Fruit fly (Drosophila melanogaster) whole organism, wandering third instar larva: ENCODE measurements around the gene mthl12.

Experiments
- Abd-B ChIP-seq: fragments of >200 bp; optimal IDR thresholded peaks from 2 replicates; lab custom pipeline; 2017; ENCODE audit warnings: missing biosample characterization, missing genetic modification characterization
- CG32264 ChIP-seq: fragments of 200-800 bp; sonication (Bioruptor generic); optimal IDR thresholded peaks from 2 replicates; lab custom pipeline; 2016; ENCODE audit warnings: missing biosample characterization, missing genetic modification characterization
- CG9705 ChIP-seq: fragments of 200-800 bp; sonication (Bioruptor generic); optimal IDR thresholded peaks from 2 replicates; lab custom pipeline; 2018; ENCODE audit warnings: missing biosample characterization, mild to moderate bottlenecking, missing genetic modification characterization
- CrebA ChIP-seq: fragments of 200-800 bp; sonication (Bioruptor generic); optimal IDR thresholded peaks from 2 replicates; lab custom pipeline; 2016; ENCODE audit warnings: missing biosample characterization, mild to moderate bottlenecking, missing genetic modification characterization, borderline replicate concordance
- Dfd ChIP-seq: fragments of >200 bp; optimal IDR thresholded peaks from 2 replicates; lab custom pipeline; 2017; ENCODE audit warnings: missing biosample characterization, missing genetic modification characterization
- Dif ChIP-seq: fragments of 200-275, 200-300 bp; sonication (Bioruptor generic); optimal IDR thresholded peaks from 2 replicates; lab custom pipeline; 2018; ENCODE audit warnings: missing biosample characterization, missing genetic modification characterization; ENCODE audit not compliant: partially characterized antibody
- GATAd ChIP-seq: sonication (Bioruptor generic); optimal IDR thresholded peaks from 2 replicates; lab custom pipeline; 2016; ENCODE audit warnings: missing biosample characterization, missing genetic modification characterization
- HLH106 ChIP-seq: fragments of 200-800 bp; optimal IDR thresholded peaks from 3 replicates; lab custom pipeline; 2019; ENCODE audit warnings: missing biosample characterization, mild to moderate bottlenecking, missing genetic modification characterization, moderate library complexity
- Hnf4 ChIP-seq: fragments of 200-800 bp; sonication (Bioruptor generic); optimal IDR thresholded peaks from 2 replicates; lab custom pipeline; 2016; ENCODE audit warnings: missing biosample characterization, mild to moderate bottlenecking, missing genetic modification characterization
- Hr78 ChIP-seq: fragments of >200 bp; optimal IDR thresholded peaks from 2 replicates; lab custom pipeline; 2017; ENCODE audit warnings: missing biosample characterization, missing genetic modification characterization
- Hr83 ChIP-seq: fragments of 200-300 bp; sonication (Bioruptor generic); optimal IDR thresholded peaks from 2 replicates; lab custom pipeline; 2016; ENCODE audit warnings: missing biosample characterization, mild to moderate bottlenecking, missing genetic modification characterization, moderate library complexity; ENCODE audit not compliant: poor library complexity, severe bottlenecking
- Jra ChIP-seq: sonication (Bioruptor generic); optimal IDR thresholded peaks from 2 replicates; lab custom pipeline; 2016; ENCODE audit warnings: missing biosample characterization, missing genetic modification characterization
- Mio ChIP-seq: sonication (Bioruptor generic); optimal IDR thresholded peaks from 2 replicates; lab custom pipeline; 2016; ENCODE audit warnings: missing biosample characterization, missing genetic modification characterization
- Myc ChIP-seq: fragments of >200 bp; optimal IDR thresholded peaks from 2 replicates; lab custom pipeline; 2017
- N ChIP-seq: fragments of >200 bp; optimal IDR thresholded peaks from 2 replicates; lab custom pipeline; 2018; ENCODE audit warnings: missing biosample characterization, missing external identifiers, missing genetic modification characterization
- OdsH ChIP-seq: fragments of 200-800 bp; sonication (Bioruptor generic); optimal IDR thresholded peaks from 2 replicates; lab custom pipeline; 2016; ENCODE audit warnings: missing biosample characterization, mild to moderate bottlenecking, missing genetic modification characterization
- Rel ChIP-seq, 2 experiments: fragments of 200-800 bp; sonication (Bioruptor generic) in 1 of 2; optimal IDR thresholded peaks; 2 replicates in 1 of 2; 3 replicates in 1 of 2; lab custom pipeline; 2016 to 2019; ENCODE audit warnings: mild to moderate bottlenecking in 2 of 2, missing biosample characterization in 2 of 2, missing genetic modification characterization in 2 of 2, moderate library complexity in 1 of 2
- Sp1 ChIP-seq: fragments of 200-800 bp; sonication (Bioruptor generic); optimal IDR thresholded peaks from 3 replicates; lab custom pipeline; 2019; ENCODE audit warnings: missing biosample characterization, mild to moderate bottlenecking, missing genetic modification characterization, moderate library complexity
- Vsx2 ChIP-seq: fragments of 200-300, 225-300 bp; sonication (Bioruptor generic); optimal IDR thresholded peaks from 2 replicates; lab custom pipeline; 2018; ENCODE audit warnings: missing biosample characterization, missing genetic modification characterization; ENCODE audit not compliant: partially characterized antibody
- br ChIP-seq: fragments of 200-800 bp; sonication (Bioruptor generic); optimal IDR thresholded peaks from 2 replicates; lab custom pipeline; 2016; ENCODE audit warnings: missing biosample characterization, missing genetic modification characterization
- brk ChIP-seq: fragments of 200-800 bp; sonication (Bioruptor generic); optimal IDR thresholded peaks from 2 replicates; lab custom pipeline; 2016; ENCODE audit warnings: missing biosample characterization, mild to moderate bottlenecking, missing genetic modification characterization
- dl ChIP-seq, 2 experiments: fragments of 175-275, 200-275 bp in 1 of 2; fragments of 200-275 bp in 1 of 2; sonication (Bioruptor generic); optimal IDR thresholded peaks; lab custom pipeline; 2018; ENCODE audit warnings: mild to moderate bottlenecking in 2 of 2, missing biosample characterization in 2 of 2, missing genetic modification characterization in 2 of 2, moderate library complexity in 2 of 2; ENCODE audit not compliant: partially characterized antibody in 2 of 2, insufficient read depth in 1 of 2
- dmrt93B ChIP-seq: fragments of 200-800 bp; sonication (Bioruptor generic); optimal IDR thresholded peaks from 2 replicates; lab custom pipeline; 2018; ENCODE audit warnings: missing biosample characterization, mild to moderate bottlenecking, missing genetic modification characterization
- dsf ChIP-seq: sonication (Bioruptor generic); optimal IDR thresholded peaks from 2 replicates; lab custom pipeline; 2016; ENCODE audit warnings: missing biosample characterization, missing genetic modification characterization, borderline replicate concordance
- ey ChIP-seq: fragments of 200-800 bp; sonication (Bioruptor generic); optimal IDR thresholded peaks from 2 replicates; lab custom pipeline; 2016; ENCODE audit warnings: missing biosample characterization, missing genetic modification characterization
- foxo ChIP-seq, 2 experiments: fragments of 200-800 bp; sonication (Bioruptor generic); optimal IDR thresholded peaks; 2 replicates in 1 of 2; 3 replicates in 1 of 2; lab custom pipeline; 2016 to 2017; ENCODE audit warnings: missing biosample characterization in 2 of 2, missing genetic modification characterization in 2 of 2
- fru ChIP-seq: fragments of 200-800 bp; sonication (Bioruptor generic); optimal IDR thresholded peaks from 3 replicates; lab custom pipeline; 2016; ENCODE audit warnings: missing biosample characterization, mild to moderate bottlenecking, missing genetic modification characterization
- h ChIP-seq: fragments of 200-800 bp; sonication (Bioruptor generic); optimal IDR thresholded peaks from 3 replicates; lab custom pipeline; 2016; ENCODE audit warnings: missing biosample characterization, mild to moderate bottlenecking, missing genetic modification characterization
- jim ChIP-seq: fragments of 175-275, 200-325 bp; sonication (Bioruptor generic); optimal IDR thresholded peaks from 2 replicates; lab custom pipeline; 2016; ENCODE audit warnings: missing biosample characterization, mild to moderate bottlenecking, missing genetic modification characterization
- lola ChIP-seq: fragments of >200 bp; optimal IDR thresholded peaks from 2 replicates; lab custom pipeline; 2017; ENCODE audit warnings: missing biosample characterization, missing genetic modification characterization
- pan ChIP-seq: fragments of >200 bp; optimal IDR thresholded peaks from 2 replicates; lab custom pipeline; 2017
- psq ChIP-seq: fragments of 200-800 bp; sonication (Bioruptor generic); optimal IDR thresholded peaks from 3 replicates; lab custom pipeline; 2017; ENCODE audit warnings: missing biosample characterization, mild to moderate bottlenecking, missing genetic modification characterization, moderate library complexity
- rgr ChIP-seq: fragments of 200-800 bp; sonication (Bioruptor generic); optimal IDR thresholded peaks from 3 replicates; lab custom pipeline; 2016; ENCODE audit warnings: missing biosample characterization, mild to moderate bottlenecking, missing genetic modification characterization
- sage ChIP-seq: fragments of 200-800 bp; sonication (Bioruptor generic); optimal IDR thresholded peaks from 2 replicates; lab custom pipeline; 2016; ENCODE audit warnings: missing biosample characterization, mild to moderate bottlenecking, missing genetic modification characterization
- sv ChIP-seq: fragments of 200-800 bp; sonication (Bioruptor generic); optimal IDR thresholded peaks from 3 replicates; lab custom pipeline; 2016; ENCODE audit warnings: missing biosample characterization, missing genetic modification characterization
- tai ChIP-seq: sonication (Bioruptor generic); optimal IDR thresholded peaks from 2 replicates; lab custom pipeline; 2016; ENCODE audit warnings: missing biosample characterization, missing genetic modification characterization
- usp ChIP-seq: fragments of >200 bp; optimal IDR thresholded peaks from 2 replicates; lab custom pipeline; 2017; ENCODE audit warnings: missing biosample characterization, missing genetic modification characterization
- woc ChIP-seq: sonication (Bioruptor generic); optimal IDR thresholded peaks from 2 replicates; lab custom pipeline; 2016; ENCODE audit warnings: missing biosample characterization, mild to moderate bottlenecking, missing genetic modification characterization

mthl12 gene

dm6 chr3R:13365665-13366414 lies 12.4 kb downstream of the mthl12 start:
- TF ChIP-seq CrebA (GFP tag; lab: Kevin White, UChicago) (no peak), psq (no peak), Hr78 (GFP tag; lab: Kevin White, UChicago) (no peak), Hnf4 (GFP tag; lab: Kevin White, UChicago) (no peak)

DNA sequence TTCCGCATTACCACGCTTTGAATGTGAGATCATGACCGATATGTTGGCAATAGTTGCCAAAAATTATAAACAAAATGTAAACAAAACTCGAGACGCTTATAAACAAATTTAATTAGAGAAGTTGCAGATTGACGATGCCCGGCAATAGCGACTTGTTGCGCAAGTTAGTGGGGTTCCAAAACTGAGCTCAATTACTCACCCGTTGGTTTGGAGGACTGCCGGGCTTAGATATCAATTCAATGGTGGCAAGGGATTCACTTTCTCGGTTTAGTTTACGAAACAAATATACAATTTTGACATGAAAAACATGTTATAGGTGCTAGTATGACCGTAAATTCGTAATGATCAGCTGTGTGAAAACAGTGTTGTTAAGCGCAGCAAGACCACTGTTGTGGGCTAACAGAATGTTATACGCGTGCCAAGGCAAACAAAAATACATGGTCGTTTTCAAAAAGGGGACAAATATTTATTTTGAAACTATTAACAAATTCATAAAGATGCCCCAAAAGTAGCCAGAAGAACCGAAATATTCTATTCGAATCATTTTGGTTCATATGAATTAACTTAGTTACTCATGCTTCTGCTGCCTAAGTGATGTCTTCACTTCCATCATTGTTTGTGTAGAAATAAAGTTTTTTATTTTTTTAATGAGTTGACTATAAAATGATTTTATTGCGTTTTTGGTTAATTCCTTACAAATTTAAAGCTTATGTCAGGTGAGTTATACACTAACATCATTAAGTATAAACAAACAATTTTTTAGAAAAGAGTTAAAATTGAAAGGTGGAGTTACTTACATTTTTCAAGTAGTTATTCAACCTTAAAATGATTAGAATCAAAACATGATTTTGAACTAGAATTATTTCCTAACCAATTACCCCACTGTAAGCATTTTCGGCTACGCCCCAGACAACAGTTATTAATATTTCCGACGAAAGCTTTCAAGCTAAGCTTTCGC lies 13.4 kb downstream of the mthl12 start, which contains the start of gene Elp6:
Gene Elp6 (minus strand): TSS at position 350 of the 958 bp plus-strand sequence.
- TF ChIP-seq GATAd (GFP tag; lab: Kevin White, UChicago) (peak; percentile 62), Sp1 (GFP tag; lab: Kevin White, UChicago) (peak; percentile 79), lola (GFP tag; lab: Kevin White, UChicago) (no peak), ey (GFP tag; lab: Kevin White, UChicago) (peak; percentile 78), Mio (GFP tag; lab: Kevin White, UChicago) (no peak), dl (GFP tag; optimal IDR thresholded peaks at IDR 0.05; lab: Kevin White, UChicago; ENCODE audit: insufficient read depth in 1 of 2, partially characterized antibody in 2 of 2) (no peak), sv (GFP tag; lab: Kevin White, UChicago) (peak; percentile 54), Myc (no peak), Jra (GFP tag; lab: Kevin White, UChicago) (peak; percentile 80), sage (GFP tag; lab: Kevin White, UChicago) (peak; percentile 24), Hr83 (no peak), CG32264 (peak; percentile 32), fru (GFP tag; lab: Kevin White, UChicago) (peak; percentile 82), Abd-B (GFP tag; lab: Kevin White, UChicago) (no peak), OdsH (peak; percentile 79), brk (GFP tag; lab: Kevin White, UChicago) (peak; percentile 68), N (GFP tag; lab: Kevin White, UChicago) (no peak), Vsx2 (no peak), foxo (GFP tag; optimal IDR thresholded peaks at IDR 0.05; lab: Kevin White, UChicago) (peak in 1 of 2 experiments; percentile 88), dmrt93B (GFP tag; lab: Kevin White, UChicago) (peak; percentile 82), usp (GFP tag; lab: Kevin White, UChicago) (no peak), Hnf4 (GFP tag; lab: Kevin White, UChicago) (peak; percentile 71), dsf (peak; percentile 73), tai (GFP tag; lab: Kevin White, UChicago) (peak; percentile 85), h (GFP tag; lab: Kevin White, UChicago) (peak; percentile 80), Dfd (GFP tag; lab: Kevin White, UChicago) (no peak), rgr (GFP tag; lab: Kevin White, UChicago) (peak; percentile 79), psq (peak; percentile 77), pan (lab: Kevin White, UChicago) (no peak), Hr78 (GFP tag; lab: Kevin White, UChicago) (no peak), Dif (no peak), jim (GFP tag; lab: Kevin White, UChicago) (no peak), CrebA (GFP tag; lab: Kevin White, UChicago) (no peak), br (GFP tag; lab: Kevin White, UChicago) (peak; percentile 69), Rel (GFP tag; optimal IDR thresholded peaks at IDR 0.05; lab: Kevin White, UChicago) (no peak), Rel (tag; optimal IDR thresholded peaks at IDR 0.05; lab: Kevin White, UChicago) (no peak), CG9705 (GFP tag; lab: Kevin White, UChicago) (peak; percentile 64), HLH106 (peak; percentile 77), woc (GFP tag; lab: Kevin White, UChicago) (peak; percentile 72)
